Fruit fly (Drosophila melanogaster) whole organism, embryonic: ENCODE measurements around the gene CG6749.

Source experiments
- ATbp ChIP-seq: fragments of 200-800 bp; sonication (Bioruptor generic); optimal IDR thresholded peaks from 2 replicates; lab custom pipeline; 2017; ENCODE audit warnings: missing biosample characterization, mild to moderate bottlenecking, missing genetic modification characterization, missing genetic modification reagents
- Atf6 ChIP-seq: fragments of 200-800 bp; sonication (Bioruptor generic); IDR thresholded peaks from 2 replicates; pipeline ENCODE4 v1.3.6; 2022; ENCODE audit warnings: missing biosample characterization, missing genetic modification characterization
- Bgb ChIP-seq: fragments of 200-800 bp; sonication (Bioruptor generic); IDR thresholded peaks from 2 replicates; pipeline ENCODE4 v1.3.6; 2022; ENCODE audit warnings: missing biosample characterization, missing genetic modification characterization; ENCODE audit not compliant: partially characterized antibody
- CG10543 ChIP-seq: fragments of 200-800 bp; sonication (Bioruptor generic); optimal IDR thresholded peaks from 3 replicates; lab custom pipeline; 2017; ENCODE audit warnings: missing biosample characterization, mild to moderate bottlenecking, missing genetic modification characterization, moderate library complexity
- CG10654 ChIP-seq: fragments of 200-800 bp; sonication (Bioruptor generic); optimal IDR thresholded peaks from 2 replicates; lab custom pipeline; 2016; ENCODE audit warnings: missing biosample characterization, missing genetic modification characterization
- CG11504 ChIP-seq: fragments of 200-800 bp; sonication (Bioruptor generic); optimal IDR thresholded peaks from 3 replicates; lab custom pipeline; 2019; ENCODE audit warnings: missing biosample characterization, mild to moderate bottlenecking, missing genetic modification characterization, moderate library complexity
- CG12769 ChIP-seq: fragments of 200-800 bp; sonication (Bioruptor generic); optimal IDR thresholded peaks from 2 replicates; lab custom pipeline; 2019; ENCODE audit warnings: missing biosample characterization, mild to moderate bottlenecking, missing genetic modification characterization, moderate library complexity
- CG13424 ChIP-seq: fragments of 200-800 bp; sonication (Bioruptor generic); optimal IDR thresholded peaks from 2 replicates; lab custom pipeline; 2019; ENCODE audit warnings: missing biosample characterization, mild to moderate bottlenecking, missing genetic modification characterization, moderate library complexity
- CG14050 ChIP-seq: fragments of 200-800 bp; sonication (Bioruptor generic); IDR thresholded peaks from 3 replicates; pipeline ENCODE4 v1.3.6; 2022; ENCODE audit warnings: missing biosample characterization, missing genetic modification characterization
- CG16813 ChIP-seq: fragments of 200-800 bp; sonication (Bioruptor generic); IDR thresholded peaks from 3 replicates; pipeline ENCODE4 v1.3.6; 2022; ENCODE audit warnings: missing biosample characterization, missing genetic modification characterization; ENCODE audit not compliant: partially characterized antibody
- CG17385 ChIP-seq: fragments of 200-800 bp; sonication (Bioruptor generic); optimal IDR thresholded peaks from 3 replicates; lab custom pipeline; 2018; ENCODE audit warnings: missing biosample characterization, mild to moderate bottlenecking, missing genetic modification characterization
- CG18011 ChIP-seq: fragments of 200-800 bp; sonication (Bioruptor generic); optimal IDR thresholded peaks from 2 replicates; lab custom pipeline; 2017; ENCODE audit warnings: missing biosample characterization, missing genetic modification characterization, mild to moderate bottlenecking, moderate library complexity, missing genotype
- CG2678 ChIP-seq: fragments of 200-800 bp; sonication (Bioruptor generic); optimal IDR thresholded peaks from 3 replicates; lab custom pipeline; 2019; ENCODE audit warnings: missing biosample characterization, mild to moderate bottlenecking, missing genetic modification characterization, moderate library complexity
- CG31388 ChIP-seq: fragments of 200-800 bp; sonication (Bioruptor generic); optimal IDR thresholded peaks from 2 replicates; lab custom pipeline; 2016; ENCODE audit warnings: missing biosample characterization, missing genetic modification characterization
- CG31441 ChIP-seq: fragments of 200-800 bp; sonication (Bioruptor generic); IDR thresholded peaks from 2 replicates; pipeline ENCODE4 v1.3.6; 2022; ENCODE audit warnings: missing biosample characterization, missing genetic modification characterization
- CG3163 ChIP-seq: fragments of 200-800 bp; sonication (Bioruptor generic); optimal IDR thresholded peaks from 3 replicates; lab custom pipeline; 2016; ENCODE audit warnings: missing biosample characterization, missing genetic modification characterization
- CG32767 ChIP-seq: fragments of 200-800 bp; sonication (Bioruptor generic); IDR thresholded peaks from 2 replicates; pipeline ENCODE4 v1.3.6; 2022; ENCODE audit warnings: missing biosample characterization, missing genetic modification characterization
- CG3838 ChIP-seq: fragments of 200-800 bp; sonication (Bioruptor generic); optimal IDR thresholded peaks from 3 replicates; lab custom pipeline; 2016; ENCODE audit warnings: missing biosample characterization, missing genetic modification characterization
- CG7928 ChIP-seq: fragments of 200-800 bp; sonication (Bioruptor generic); optimal IDR thresholded peaks from 2 replicates; lab custom pipeline; 2017; ENCODE audit warnings: missing biosample characterization, mild to moderate bottlenecking, missing genetic modification characterization
- CG8388 ChIP-seq: fragments of 200-800 bp; sonication (Bioruptor generic); optimal IDR thresholded peaks from 2 replicates; lab custom pipeline; 2019; ENCODE audit warnings: missing biosample characterization, mild to moderate bottlenecking, missing genetic modification characterization, moderate library complexity
- CG9609 ChIP-seq: fragments of 200-800 bp; sonication (Bioruptor generic); optimal IDR thresholded peaks from 3 replicates; lab custom pipeline; 2016; ENCODE audit warnings: missing biosample characterization, missing genetic modification characterization
- CHES-1-like ChIP-seq: fragments of 200-800 bp; sonication (Bioruptor generic); optimal IDR thresholded peaks from 2 replicates; lab custom pipeline; 2016; ENCODE audit warnings: missing biosample characterization, missing genetic modification characterization
- Camta ChIP-seq: fragments of 200-800 bp; sonication (Bioruptor generic); optimal IDR thresholded peaks from 2 replicates; lab custom pipeline; 2016; ENCODE audit warnings: missing biosample characterization, missing genetic modification characterization
- Chrac-16 ChIP-seq: fragments of 200-800 bp; sonication (Bioruptor generic); optimal IDR thresholded peaks from 3 replicates; lab custom pipeline; 2016; ENCODE audit warnings: missing biosample characterization, missing genetic modification characterization
- D19A ChIP-seq: fragments of 200-800 bp; optimal IDR thresholded peaks from 3 replicates; lab custom pipeline; 2019; ENCODE audit warnings: missing biosample characterization, mild to moderate bottlenecking, missing genetic modification characterization, moderate library complexity
- Dek ChIP-seq: fragments of 200-800 bp; sonication (Bioruptor generic); optimal IDR thresholded peaks from 3 replicates; lab custom pipeline; 2019; ENCODE audit warnings: missing biosample characterization, mild to moderate bottlenecking, missing genetic modification characterization, moderate library complexity
- Dfd ChIP-seq, 2 experiments: fragments of >200 bp; optimal IDR thresholded peaks; 2 replicates each; lab custom pipeline; 2017; ENCODE audit warnings: missing biosample characterization in 2 of 2, missing genetic modification characterization in 2 of 2
- Ets65A ChIP-seq: fragments of 200-800 bp; sonication (Bioruptor generic); peaks from one replicate; lab custom pipeline; 2016; ENCODE audit warnings: missing biosample characterization, missing genetic modification characterization
- Fer2 ChIP-seq: fragments of 200-800 bp; sonication (Bioruptor generic); optimal IDR thresholded peaks from 2 replicates; lab custom pipeline; 2018; ENCODE audit warnings: missing biosample characterization, mild to moderate bottlenecking, missing genetic modification characterization, moderate library complexity
- HmgD ChIP-seq: fragments of 200-800 bp; sonication (Bioruptor generic); optimal IDR thresholded peaks from 3 replicates; lab custom pipeline; 2016; ENCODE audit warnings: missing biosample characterization, missing genetic modification characterization
- HmgZ ChIP-seq: fragments of 200-800 bp; sonication (Bioruptor generic); optimal IDR thresholded peaks from 2 replicates; lab custom pipeline; 2018; ENCODE audit warnings: missing biosample characterization, mild to moderate bottlenecking, missing genetic modification characterization
- Sry-δ ChIP-seq: fragments of 200-800 bp; sonication (Bioruptor generic); optimal IDR thresholded peaks from 2 replicates; lab custom pipeline; 2016; ENCODE audit warnings: missing biosample characterization, missing genetic modification characterization
- chm ChIP-seq: fragments of 200-800 bp; sonication (Bioruptor generic); IDR thresholded peaks from 2 replicates; pipeline ENCODE4 v1.3.6; 2022; ENCODE audit warnings: missing biosample characterization, missing genetic modification characterization
- ci ChIP-seq: fragments of 200-800 bp; sonication (Bioruptor generic); IDR thresholded peaks from 3 replicates; pipeline ENCODE4 v1.3.6; 2022; ENCODE audit warnings: missing biosample characterization, missing genetic modification characterization
- crol ChIP-seq: fragments of 200-800 bp; sonication (Bioruptor generic); IDR thresholded peaks from 2 replicates; pipeline ENCODE4 v1.3.6; 2022; ENCODE audit warnings: missing biosample characterization, missing genetic modification characterization
- dm ChIP-seq: fragments of 200-800 bp; sonication (Bioruptor generic); optimal IDR thresholded peaks from 3 replicates; lab custom pipeline; 2016; ENCODE audit warnings: missing biosample characterization, missing genetic modification characterization
- emc ChIP-seq: fragments of 200-800 bp; sonication (Bioruptor generic); optimal IDR thresholded peaks from 2 replicates; lab custom pipeline; 2016; ENCODE audit warnings: missing biosample characterization, missing genetic modification characterization
- gem ChIP-seq: fragments of 200-800 bp; sonication (Bioruptor generic); optimal IDR thresholded peaks from 2 replicates; lab custom pipeline; 2019; ENCODE audit warnings: missing biosample characterization, mild to moderate bottlenecking, missing genetic modification characterization, moderate library complexity
- gfzf ChIP-seq: fragments of 200-800 bp; sonication (Bioruptor generic); optimal IDR thresholded peaks from 2 replicates; lab custom pipeline; 2016; ENCODE audit warnings: missing biosample characterization, mild to moderate bottlenecking, missing genetic modification characterization, moderate library complexity
- gsb-n ChIP-seq: fragments of 200-800 bp; sonication (Bioruptor generic); optimal IDR thresholded peaks from 3 replicates; lab custom pipeline; 2018; ENCODE audit warnings: missing biosample characterization, mild to moderate bottlenecking, missing genetic modification characterization
- her ChIP-seq: fragments of 200-800 bp; sonication (Bioruptor generic); optimal IDR thresholded peaks from 2 replicates; lab custom pipeline; 2016; ENCODE audit warnings: missing biosample characterization, missing genetic modification characterization
- ind ChIP-seq: fragments of 200-800 bp; sonication (Bioruptor generic); optimal IDR thresholded peaks from 3 replicates; lab custom pipeline; 2016; ENCODE audit warnings: missing biosample characterization, missing genetic modification characterization
- jigr1 ChIP-seq: fragments of 200-800 bp; sonication (Bioruptor generic); IDR thresholded peaks from 3 replicates; pipeline ENCODE4 v1.3.6; 2022; ENCODE audit warnings: missing biosample characterization, missing genetic modification characterization
- lmd ChIP-seq: fragments of 200-800 bp; sonication (Bioruptor generic); IDR thresholded peaks from 2 replicates; pipeline ENCODE4 v1.3.6; 2022; ENCODE audit warnings: missing biosample characterization, missing genetic modification characterization
- p53 ChIP-seq: fragments of 200-800 bp; sonication (Bioruptor generic); optimal IDR thresholded peaks from 2 replicates; lab custom pipeline; 2016; ENCODE audit warnings: missing biosample characterization, missing genetic modification characterization
- psq ChIP-seq: fragments of 200-800 bp; sonication (Bioruptor generic); optimal IDR thresholded peaks from 2 replicates; lab custom pipeline; 2017; ENCODE audit warnings: missing biosample characterization, missing genetic modification characterization
- row ChIP-seq: fragments of 200-800 bp; sonication (Bioruptor generic); IDR thresholded peaks from 3 replicates; pipeline ENCODE4 v1.3.6; 2022; ENCODE audit warnings: missing biosample characterization, missing genetic modification characterization
- sd ChIP-seq: fragments of 200-800 bp; sonication (Bioruptor generic); optimal IDR thresholded peaks from 3 replicates; lab custom pipeline; 2018; ENCODE audit warnings: missing biosample characterization, mild to moderate bottlenecking, missing genetic modification characterization, moderate library complexity
- slbo ChIP-seq: fragments of 200-800 bp; sonication (Bioruptor generic); IDR thresholded peaks from 2 replicates; pipeline ENCODE4 v1.3.6; 2022; ENCODE audit warnings: missing biosample characterization, missing genetic modification characterization
- ssp ChIP-seq: fragments of 200-800 bp; sonication (Bioruptor generic); IDR thresholded peaks from 2 replicates; pipeline ENCODE4 v1.3.6; 2022; ENCODE audit warnings: missing biosample characterization, missing genetic modification characterization
- tgo ChIP-seq: fragments of 200-800 bp; sonication (Bioruptor generic); IDR thresholded peaks from 3 replicates; pipeline ENCODE4 v1.3.6; 2022; ENCODE audit warnings: missing biosample characterization, missing genetic modification characterization
- unpg ChIP-seq: fragments of 200-800 bp; sonication (Bioruptor generic); optimal IDR thresholded peaks from 3 replicates; lab custom pipeline; 2018; ENCODE audit warnings: missing biosample characterization, mild to moderate bottlenecking, missing genetic modification characterization, moderate library complexity
- yki ChIP-seq: fragments of >200 bp; optimal IDR thresholded peaks from 3 replicates; lab custom pipeline; 2018

CG6749 gene

dm6 chr3L:9695647-9696046, 38.0 kb downstream of the CG6749 start (continued):
- no peak for TF ChIP-seq tgo (GFP tag; lab: Robert Waterston, UW)
- no peak for TF ChIP-seq chm
- TF ChIP-seq CG18011 (GFP tag; lab: Kevin White, UChicago), result no peak
- no peak for TF ChIP-seq CG7928 (GFP tag; lab: Kevin White, UChicago)
- TF ChIP-seq p53 (GFP tag; lab: Kevin White, UChicago), result no peak
- TF ChIP-seq dm (GFP tag; lab: Kevin White, UChicago), result no peak
- TF ChIP-seq CG3163 (GFP tag; lab: Kevin White, UChicago), result no peak
- TF ChIP-seq CG2678, result peak; percentile 74
- no peak for TF ChIP-seq CG10543 (GFP tag; lab: Kevin White, UChicago)
- no peak for TF ChIP-seq ind (GFP tag; lab: Kevin White, UChicago)
- TF ChIP-seq gem (tag; lab: Kevin White, UChicago), result peak; percentile 74
- no peak for TF ChIP-seq CG12769 (tag; lab: Kevin White, UChicago)
- peak; percentile 28 for TF ChIP-seq CG17385 (GFP tag; lab: Kevin White, UChicago)
- peak; percentile 19 for TF ChIP-seq CG8388
- TF ChIP-seq CG16813 (GFP tag; lab: Robert Waterston, UW), result no peak
- TF ChIP-seq ssp (GFP tag; lab: Robert Waterston, UW), result no peak
- TF ChIP-seq CHES-1-like, result no peak
- peak; percentile 52; the same call in 2 of the 3 replicates for TF ChIP-seq row (GFP tag; lab: Robert Waterston, UW)
- TF ChIP-seq Camta (GFP tag; lab: Kevin White, UChicago), result no peak
- no peak for TF ChIP-seq Sry-δ (GFP tag; lab: Kevin White, UChicago)
- TF ChIP-seq psq, result no peak
- TF ChIP-seq gfzf (GFP tag; lab: Kevin White, UChicago), result no peak
- TF ChIP-seq HmgD (GFP tag; lab: Kevin White, UChicago), result no peak
- peak; percentile 41 for TF ChIP-seq unpg
- TF ChIP-seq yki (lab: Kevin White, UChicago), result no peak
- TF ChIP-seq Bgb (GFP tag; lab: Robert Waterston, UW), result no peak
- peak; percentile 3 for TF ChIP-seq Fer2 (tag; lab: Kevin White, UChicago)
- TF ChIP-seq CG31388 (GFP tag; lab: Kevin White, UChicago), result no peak
- TF ChIP-seq her, result no peak
- TF ChIP-seq HmgZ, result no peak
- no peak for TF ChIP-seq ci
- TF ChIP-seq CG13424 (tag; lab: Kevin White, UChicago), result peak; percentile 56
- no peak for TF ChIP-seq emc (GFP tag; lab: Kevin White, UChicago)
- peak; percentile 62 for TF ChIP-seq CG11504 (tag; lab: Kevin White, UChicago)
- no peak for TF ChIP-seq Dfd (GFP tag; optimal IDR thresholded peaks at IDR 0.05; lab: Kevin White, UChicago)
- TF ChIP-seq CG32767 (GFP tag; lab: Robert Waterston, UW), result no peak
- TF ChIP-seq CG14050, result no peak
- no peak for TF ChIP-seq gsb-n
- TF ChIP-seq Dek, result no peak
- TF ChIP-seq ATbp (GFP tag; lab: Kevin White, UChicago), result peak; percentile 28
- no peak for TF ChIP-seq Ets65A (GFP tag; lab: Kevin White, UChicago)
- TF ChIP-seq sd (tag; lab: Kevin White, UChicago), result peak; percentile 5
- no peak for TF ChIP-seq CG10654
- TF ChIP-seq jigr1 (GFP tag; lab: Robert Waterston, UW), result no peak
- no peak for TF ChIP-seq CG3838 (GFP tag; lab: Kevin White, UChicago)
- TF ChIP-seq slbo, result peak; percentile 17; the same call in 1 of the 2 replicates
- no peak for TF ChIP-seq D19A (tag; lab: Kevin White, UChicago)
- TF ChIP-seq lmd (GFP tag; lab: Robert Waterston, UW), result peak; percentile 21; the same call in 1 of the 2 replicates
- no peak; the same call in 1 of the 2 replicates for TF ChIP-seq Atf6
- no peak for TF ChIP-seq Chrac-16 (GFP tag; lab: Kevin White, UChicago)
- TF ChIP-seq crol (GFP tag; lab: Robert Waterston, UW), result no peak
- TF ChIP-seq CG31441 (GFP tag; lab: Robert Waterston, UW), result peak; percentile 59; the same call in 1 of the 2 replicates
- no peak for TF ChIP-seq CG9609
